Worm (Caenorhabditis elegans) whole organism, L1 larva: ENCODE results near the gene vti-1.

Experiments used
- blmp-1 ChIP-seq: fragments of 150-350 bp; optimal IDR thresholded peaks from 2 replicates; lab custom pipeline; 2014; ENCODE audit warnings: missing biosample characterization, missing genetic modification characterization
- elt-3 ChIP-seq, 6 experiments: fragments of 150-350 bp in 1 of 6; sonication (generic microtip); optimal IDR thresholded peaks; 2 replicates each; lab custom pipeline; 2017 to 2018; ENCODE audit warnings: missing biosample characterization in 6 of 6, missing genetic modification characterization in 6 of 6, inconsistent platforms in 1 of 6
- hlh-4 ChIP-seq: sonication (generic microtip); optimal IDR thresholded peaks from 2 replicates; lab custom pipeline; 2016; ENCODE audit warnings: mild to moderate bottlenecking, missing genetic modification characterization, missing compliant biosample characterization
- mdl-1 ChIP-seq, 2 experiments: fragments of 150-350 bp; optimal IDR thresholded peaks; 2 replicates each; lab custom pipeline; 2014 to 2017; ENCODE audit warnings: missing biosample characterization in 2 of 2, missing genetic modification characterization in 2 of 2, inconsistent platforms in 1 of 2
- nhr-28 ChIP-seq: fragments of 150-350 bp; optimal IDR thresholded peaks from 2 replicates; lab custom pipeline; 2014; ENCODE audit warnings: missing biosample characterization, missing genetic modification characterization
- nhr-76 ChIP-seq: sonication (generic microtip); optimal IDR thresholded peaks from 2 replicates; lab custom pipeline; 2017; ENCODE audit warnings: missing biosample characterization, missing genetic modification characterization
- nhr-90 ChIP-seq: sonication (generic microtip); optimal IDR thresholded peaks from 2 replicates; lab custom pipeline; 2016; ENCODE audit warnings: mild to moderate bottlenecking, missing genetic modification characterization, missing compliant biosample characterization; ENCODE audit not compliant: poor library complexity
- snpc-4 ChIP-seq: fragments of 150-350 bp; optimal IDR thresholded peaks from 2 replicates; lab custom pipeline; 2014; ENCODE audit warnings: missing biosample characterization, missing genetic modification characterization

ce11 chrIV:14763938-14764718 is 2.3 kb downstream of the vti-1 start:
- TF ChIP-seq snpc-4 (tag; lab: Kevin White, UChicago) (no peak), hlh-4 (tag; lab: Kevin White, UChicago) (no peak), nhr-76 (tag; lab: Kevin White, UChicago) (no peak), nhr-28 (tag; lab: Kevin White, UChicago) (no peak), mdl-1 (tag; optimal IDR thresholded peaks at IDR 0.05; lab: Kevin White, UChicago) (no peak), nhr-90 (no peak), blmp-1 (no peak), elt-3 (tag; optimal IDR thresholded peaks at IDR 0.05; lab: Kevin White, UChicago) (no peak)
